Fruit fly (Drosophila melanogaster) ovary, adult (tissue): ENCODE measurements around the gene Tango2.

ENCODE experiments used
- CG17801 ChIP-seq: fragments of 200-800 bp; optimal IDR thresholded peaks from 2 replicates; lab custom pipeline; 2019; ENCODE audit warnings: missing biosample characterization, mild to moderate bottlenecking, missing genetic modification characterization, moderate library complexity; ENCODE audit not compliant: partially characterized antibody

Tango2 gene

dm6 chrX:13624334-13625079 is 7.7 kb downstream of the Tango2 start, which contains the start of the genes CG2691 and NFAT:
Gene CG2691, minus strand, starts transcription at chrX:13624408.
Gene NFAT, plus strand, starts transcription at chrX:13624745.
- TF ChIP-seq CG17801 (GFP tag; lab: Kevin White, UChicago): peak; percentile 26

- no peak for TF ChIP-seq CG17801 (GFP tag; lab: Kevin White, UChicago)
These were observed 8.4 kb downstream of the Tango2 start for dm6 chrX:13625080-13625723.

dm6 chrX:13625888-13626578 is 9.2 kb downstream of the Tango2 start:
- TF ChIP-seq CG17801 (GFP tag; lab: Kevin White, UChicago): no peak

- TF ChIP-seq CG17801 (GFP tag; lab: Kevin White, UChicago): peak; percentile 38
These were observed 9.7 kb downstream of the Tango2 start for dm6 chrX:13626579-13626894.

dm6 chrX:13627855-13628254 is 11.1 kb downstream of the Tango2 start:
- TF ChIP-seq CG17801 (GFP tag; lab: Kevin White, UChicago): no peak

- TF ChIP-seq CG17801 (GFP tag; lab: Kevin White, UChicago): no peak
These were observed 12.6 kb downstream of the Tango2 start for dm6 chrX:13629414-13629813.

dm6 chrX:13630290-13630900 is 13.6 kb downstream of the Tango2 start:
- TF ChIP-seq CG17801 (GFP tag; lab: Kevin White, UChicago): no peak

dm6 chrX:13632606-13633005 is 15.8 kb downstream of the Tango2 start:
- no peak for TF ChIP-seq CG17801 (GFP tag; lab: Kevin White, UChicago)

- no peak for TF ChIP-seq CG17801 (GFP tag; lab: Kevin White, UChicago)
These were observed 16.6 kb downstream of the Tango2 start for dm6 chrX:13633298-13633891.

- TF ChIP-seq CG17801 (GFP tag; lab: Kevin White, UChicago): peak; percentile 79
These were observed 17.6 kb downstream of the Tango2 start for dm6 chrX:13634254-13634999.

- TF ChIP-seq CG17801 (GFP tag; lab: Kevin White, UChicago): no peak
These were observed 18.2 kb downstream of the Tango2 start for dm6 chrX:13635000-13635368.

- no peak for TF ChIP-seq CG17801 (GFP tag; lab: Kevin White, UChicago)
These were observed 20.0 kb downstream of the Tango2 start for dm6 chrX:13636810-13637209.

- no peak for TF ChIP-seq CG17801 (GFP tag; lab: Kevin White, UChicago)
These were observed 20.8 kb downstream of the Tango2 start for dm6 chrX:13637588-13637987.

dm6 chrX:13639998-13640691 is 23.4 kb downstream of the Tango2 start:
- peak; percentile 97 for TF ChIP-seq CG17801 (GFP tag; lab: Kevin White, UChicago)
